Worm (Caenorhabditis elegans) whole organism, L1 larva: ENCODE measurements around the gene dop-6.

Experiments
- C16A3.4 ChIP-seq: fragments of 150-350 bp; optimal IDR thresholded peaks from 2 replicates; lab custom pipeline; 2014; ENCODE audit warnings: missing biosample characterization, missing genetic modification characterization
- F16B12.6 ChIP-seq: fragments of 150-350 bp; optimal IDR thresholded peaks from 2 replicates; lab custom pipeline; 2014; ENCODE audit warnings: missing biosample characterization, missing genetic modification characterization
- Y116A8C.19 ChIP-seq: sonication (generic microtip); optimal IDR thresholded peaks from 2 replicates; lab custom pipeline; 2016; ENCODE audit warnings: missing compliant biosample characterization, missing genetic modification characterization, borderline replicate concordance
- alr-1 ChIP-seq: fragments of 200-800 bp; sonication (Bioruptor generic); optimal IDR thresholded peaks from 2 replicates; lab custom pipeline; 2018; ENCODE audit warnings: borderline replicate concordance, mild to moderate bottlenecking, missing genetic modification characterization, missing compliant biosample characterization
- ceh-82 ChIP-seq, 3 experiments: fragments of 150-350 bp in 1 of 3; sonication (generic microtip) in 2 of 3; optimal IDR thresholded peaks; 2 replicates each; lab custom pipeline; 2014 to 2017; ENCODE audit warnings: missing biosample characterization in 3 of 3, missing genetic modification characterization in 3 of 3
- ceh-88 ChIP-seq: fragments of 200-800 bp; sonication (Bioruptor generic); IDR thresholded peaks from 2 replicates; pipeline ENCODE4 v1.3.6; 2022; ENCODE audit warnings: missing genetic modification characterization, missing compliant biosample characterization
- ceh-90 ChIP-seq: sonication (generic microtip); optimal IDR thresholded peaks from 2 replicates; lab custom pipeline; 2016; ENCODE audit warnings: missing genetic modification characterization, missing compliant biosample characterization
- dsc-1 ChIP-seq: sonication (generic microtip); optimal IDR thresholded peaks from 2 replicates; lab custom pipeline; 2016; ENCODE audit warnings: mild to moderate bottlenecking, missing genetic modification characterization, missing compliant biosample characterization
- efl-1 ChIP-seq, 4 experiments: fragments of 150-350 bp; optimal IDR thresholded peaks in 3 of 4; peaks in 1 of 4; 1 replicate in 1 of 4; 2 replicates in 3 of 4; lab custom pipeline; 2014; ENCODE audit warnings: missing biosample characterization in 2 of 4, missing genetic modification characterization in 2 of 4, missing genetic modification reagents in 2 of 4
- efl-3 ChIP-seq: fragments of 200-800 bp; sonication (Bioruptor generic); optimal IDR thresholded peaks from 2 replicates; lab custom pipeline; 2018; ENCODE audit warnings: mild to moderate bottlenecking, missing genetic modification characterization, missing compliant biosample characterization
- egl-27 ChIP-seq, 2 experiments: fragments of 150-350 bp in 1 of 2; sonication (generic microtip); optimal IDR thresholded peaks; 3 replicates each; lab custom pipeline; 2017 to 2018; ENCODE audit warnings: missing biosample characterization in 2 of 2, missing genetic modification characterization in 2 of 2, missing genetic modification reagents in 2 of 2
- elt-2 ChIP-seq: sonication (generic microtip); optimal IDR thresholded peaks from 2 replicates; lab custom pipeline; 2016; ENCODE audit warnings: missing genetic modification characterization, mild to moderate bottlenecking, inconsistent platforms, missing compliant biosample characterization, missing genetic modification reagents
- elt-3 ChIP-seq, 6 experiments: fragments of 150-350 bp in 1 of 6; sonication (generic microtip); optimal IDR thresholded peaks; 2 replicates each; lab custom pipeline; 2017 to 2018; ENCODE audit warnings: missing biosample characterization in 6 of 6, missing genetic modification characterization in 6 of 6, inconsistent platforms in 1 of 6
- ets-5 ChIP-seq: fragments of 200-800 bp; sonication (Bioruptor generic); IDR thresholded peaks from 2 replicates; pipeline ENCODE4 v1.3.6; 2022; ENCODE audit warnings: missing genetic modification characterization, missing compliant biosample characterization
- fkh-4 ChIP-seq: sonication (generic microtip); optimal IDR thresholded peaks from 2 replicates; lab custom pipeline; 2016; ENCODE audit warnings: missing compliant biosample characterization, missing genetic modification characterization, borderline replicate concordance
- grh-1 ChIP-seq: fragments of 200-800 bp; sonication (Bioruptor generic); IDR thresholded peaks from 2 replicates; pipeline ENCODE4 v1.3.6; 2022; ENCODE audit warnings: missing genetic modification reagents, missing genetic modification characterization, missing compliant biosample characterization
- hlh-17 ChIP-seq: fragments of 200-800 bp; sonication (Bioruptor generic); optimal IDR thresholded peaks from 2 replicates; lab custom pipeline; 2018; ENCODE audit warnings: missing genetic modification characterization, mild to moderate bottlenecking, missing compliant biosample characterization, moderate library complexity, borderline replicate concordance
- isw-1 ChIP-seq: fragments of 200-800 bp; sonication (Bioruptor generic); IDR thresholded peaks from 2 replicates; pipeline ENCODE4 v1.3.6; 2022; ENCODE audit warnings: missing genetic modification characterization, missing compliant biosample characterization
- jun-1 ChIP-seq: fragments of 150-350 bp; optimal IDR thresholded peaks from 2 replicates; lab custom pipeline; 2014; ENCODE audit warnings: missing biosample characterization, missing genetic modification reagents, missing genetic modification characterization
- lin-13 ChIP-seq: fragments of 150-350 bp; optimal IDR thresholded peaks from 2 replicates; lab custom pipeline; 2014; ENCODE audit warnings: missing biosample characterization, missing genetic modification reagents, missing genetic modification characterization
- lin-39 ChIP-seq: fragments of 150-350 bp; optimal IDR thresholded peaks from 2 replicates; lab custom pipeline; 2014; ENCODE audit warnings: missing biosample characterization, missing genetic modification reagents, missing genetic modification characterization
- mab-9 ChIP-seq: fragments of 200-800 bp; sonication (Bioruptor generic); IDR thresholded peaks from 2 replicates; pipeline ENCODE4 v1.3.6; 2022; ENCODE audit warnings: missing genetic modification reagents, missing genetic modification characterization, missing compliant biosample characterization
- mef-2 ChIP-seq: fragments of 150-350 bp; optimal IDR thresholded peaks from 2 replicates; lab custom pipeline; 2014; ENCODE audit warnings: missing biosample characterization, missing genetic modification characterization
- nhr-237 ChIP-seq: fragments of 150-350 bp; optimal IDR thresholded peaks from 2 replicates; lab custom pipeline; 2014; ENCODE audit warnings: missing biosample characterization, missing genetic modification characterization
- nhr-28 ChIP-seq: fragments of 150-350 bp; optimal IDR thresholded peaks from 2 replicates; lab custom pipeline; 2014; ENCODE audit warnings: missing biosample characterization, missing genetic modification characterization
- nhr-71 ChIP-seq: sonication (generic microtip); optimal IDR thresholded peaks from 2 replicates; lab custom pipeline; 2016; ENCODE audit warnings: mild to moderate bottlenecking, missing genetic modification characterization, moderate library complexity, missing compliant biosample characterization
- nhr-84 ChIP-seq: sonication (generic microtip); optimal IDR thresholded peaks from 2 replicates; lab custom pipeline; 2017; ENCODE audit warnings: missing biosample characterization, missing genetic modification characterization
- pag-3 ChIP-seq: sonication (generic microtip); optimal IDR thresholded peaks from 2 replicates; lab custom pipeline; 2017; ENCODE audit warnings: missing genetic modification characterization, mild to moderate bottlenecking, missing compliant biosample characterization, antibody characterized with exemption, borderline replicate concordance; ENCODE audit not compliant: insufficient read depth
- rnt-1 ChIP-seq: sonication (generic microtip); optimal IDR thresholded peaks from 2 replicates; lab custom pipeline; 2016; ENCODE audit warnings: mild to moderate bottlenecking, missing genetic modification characterization, moderate library complexity, missing compliant biosample characterization
- skn-1 ChIP-seq: fragments of 150-350 bp; optimal IDR thresholded peaks from 2 replicates; lab custom pipeline; 2014; ENCODE audit warnings: missing biosample characterization, missing genetic modification characterization
- snu-23 ChIP-seq: sonication (generic microtip); optimal IDR thresholded peaks from 2 replicates; lab custom pipeline; 2016; ENCODE audit warnings: missing genetic modification characterization, missing compliant biosample characterization
- sptf-1 ChIP-seq: fragments of 150-350 bp; optimal IDR thresholded peaks from 2 replicates; lab custom pipeline; 2014; ENCODE audit warnings: missing biosample characterization, missing genetic modification characterization
- sup-37 ChIP-seq: fragments of 200-800 bp; sonication (Bioruptor generic); optimal IDR thresholded peaks from 2 replicates; lab custom pipeline; 2018; ENCODE audit warnings: mild to moderate bottlenecking, missing genetic modification characterization, missing compliant biosample characterization
- unc-130 ChIP-seq: fragments of 150-350 bp; optimal IDR thresholded peaks from 2 replicates; lab custom pipeline; 2017; ENCODE audit warnings: missing biosample characterization, missing genetic modification characterization, inconsistent platforms
- unc-30 ChIP-seq: sonication (generic microtip); optimal IDR thresholded peaks from 2 replicates; lab custom pipeline; 2017; ENCODE audit warnings: missing biosample characterization, missing genetic modification characterization
- unc-98 ChIP-seq: fragments of 200-800 bp; sonication (Bioruptor generic); IDR thresholded peaks from 2 replicates; pipeline ENCODE4 v1.3.6; 2022; ENCODE audit warnings: missing genetic modification characterization, missing compliant biosample characterization
- vab-15 ChIP-seq: sonication (generic microtip); optimal IDR thresholded peaks from 2 replicates; lab custom pipeline; 2017; ENCODE audit warnings: missing genotype, mild to moderate bottlenecking, missing genetic modification characterization, missing compliant biosample characterization
- zag-1 ChIP-seq: fragments of 150-350 bp; optimal IDR thresholded peaks from 2 replicates; lab custom pipeline; 2014; ENCODE audit warnings: missing biosample characterization, missing genetic modification characterization
- ztf-4 ChIP-seq: fragments of 150-350 bp; optimal IDR thresholded peaks from 2 replicates; lab custom pipeline; 2014; ENCODE audit warnings: missing biosample characterization, missing genetic modification characterization

dop-6 gene

ce11 chrX:4350198-4350597 lies 29.5 kb downstream of the dop-6 start, which contains the start of gene F14H12.2:
Gene F14H12.2 (plus strand): TSS chrX:4350498.
- no peak for TF ChIP-seq zag-1 (tag; lab: Kevin White, UChicago)
- no peak for TF ChIP-seq isw-1 (GFP tag; lab: Robert Waterston, UW)
- no peak for TF ChIP-seq hlh-17
- TF ChIP-seq skn-1 (tag; lab: Kevin White, UChicago): no peak
- TF ChIP-seq unc-130 (tag; lab: Kevin White, UChicago): no peak
- no peak for TF ChIP-seq nhr-28 (tag; lab: Kevin White, UChicago)
- no peak for TF ChIP-seq ceh-82 (tag; optimal IDR thresholded peaks at IDR 0.05; lab: Kevin White, UChicago)
- TF ChIP-seq nhr-237 (tag; lab: Kevin White, UChicago): no peak
- no peak for TF ChIP-seq grh-1
- no peak for TF ChIP-seq nhr-71 (tag; lab: Kevin White, UChicago)
- TF ChIP-seq unc-98 (GFP tag; lab: Robert Waterston, UW): no peak
- no peak for TF ChIP-seq rnt-1 (tag; lab: Kevin White, UChicago)
- TF ChIP-seq sup-37 (GFP tag; lab: Kevin White, UChicago): no peak
- TF ChIP-seq mab-9 (GFP tag; lab: Robert Waterston, UW): no peak
- TF ChIP-seq, all 84 proteins: peak for 0

DNA sequence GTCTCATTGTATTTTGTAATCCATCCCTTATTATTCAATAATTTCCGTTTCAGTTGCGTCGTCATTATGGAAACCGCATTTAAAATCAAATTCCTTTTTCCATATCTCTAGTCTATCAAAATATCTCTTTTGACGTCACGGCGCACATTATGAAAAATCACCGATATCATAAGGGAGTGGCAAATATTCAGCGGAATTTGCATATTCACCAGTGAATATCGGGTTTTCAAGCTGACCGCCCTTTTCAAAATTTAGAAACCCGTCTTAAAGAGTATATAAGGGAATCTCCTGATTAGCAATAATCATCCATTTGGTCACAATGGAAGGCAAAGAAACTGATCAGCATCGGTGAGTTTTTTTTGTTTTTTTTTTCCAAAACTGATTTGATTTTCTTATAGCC lies 32.7 kb downstream of the dop-6 start, which contains the start of gene col-165:
Gene col-165, plus strand, starts transcription at position 301 of the 400 bp plus-strand sequence.
- no peak for TF ChIP-seq mef-2
- TF ChIP-seq ets-5 (GFP tag; lab: Robert Waterston, UW): no peak
- TF ChIP-seq efl-1 (optimal IDR thresholded peaks at IDR 0.05; lab: Kevin White, UChicago): no peak
- TF ChIP-seq efl-1 (GFP tag; optimal IDR thresholded peaks at IDR 0.05 in 1 of 2; lab: Kevin White, UChicago): no peak
- TF ChIP-seq ceh-90 (tag; lab: Kevin White, UChicago): no peak
- no peak for TF ChIP-seq Y116A8C.19
- TF ChIP-seq vab-15: no peak
- TF ChIP-seq fkh-4 (tag; lab: Kevin White, UChicago): no peak
- no peak for TF ChIP-seq ceh-88 (GFP tag; lab: Robert Waterston, UW)
- no peak for TF ChIP-seq F16B12.6 (tag; lab: Kevin White, UChicago)
- no peak for TF ChIP-seq efl-3 (GFP tag; lab: Kevin White, UChicago)
- TF ChIP-seq dsc-1: no peak

ce11 chrX:4357467-4357866 lies 36.8 kb downstream of the dop-6 start, which contains the start of gene F14H12.6:
Gene F14H12.6 (minus strand): TSS chrX:4357567.
- TF ChIP-seq elt-2 (tag; lab: Kevin White, UChicago): no peak
- TF ChIP-seq unc-30 (tag; lab: Kevin White, UChicago): no peak
- no peak for TF ChIP-seq sptf-1 (tag; lab: Kevin White, UChicago)
- no peak for TF ChIP-seq alr-1 (tag; lab: Kevin White, UChicago)
- TF ChIP-seq unc-98 (GFP tag; lab: Robert Waterston, UW): no peak
- no peak for TF ChIP-seq C16A3.4 (tag; lab: Kevin White, UChicago)
- no peak for TF ChIP-seq lin-13 (GFP tag; lab: Kevin White, UChicago)
- TF ChIP-seq pag-3: no peak

DNA sequence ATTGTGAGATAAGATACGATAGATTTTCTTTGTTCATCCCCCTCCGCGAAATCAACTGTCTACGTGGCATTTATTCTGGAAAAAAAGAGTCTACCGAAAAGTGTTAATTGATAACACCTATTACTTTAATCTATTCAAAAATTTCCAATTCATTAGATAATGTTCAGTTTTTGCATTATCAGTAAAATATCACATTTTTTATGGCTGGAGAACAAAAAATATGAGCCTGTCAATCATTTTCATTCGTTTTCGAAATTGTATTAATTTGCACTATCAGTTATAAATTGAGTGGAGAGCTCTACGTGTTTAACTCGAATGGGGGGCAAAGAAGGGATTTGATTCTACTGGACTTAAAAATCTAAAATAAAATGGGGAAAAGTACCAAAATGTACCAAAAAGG lies 38.4 kb downstream of the dop-6 start:
- TF ChIP-seq snu-23 (GFP tag; lab: Kevin White, UChicago): no peak
- TF ChIP-seq elt-3 (tag; optimal IDR thresholded peaks at IDR 0.05; lab: Kevin White, UChicago): no peak
- TF ChIP-seq unc-30 (tag; lab: Kevin White, UChicago): no peak
- no peak for TF ChIP-seq fkh-4 (tag; lab: Kevin White, UChicago)
- no peak for TF ChIP-seq egl-27 (tag; optimal IDR thresholded peaks at IDR 0.05; lab: Kevin White, UChicago)
- no peak for TF ChIP-seq jun-1 (tag; lab: Kevin White, UChicago)
- no peak for TF ChIP-seq skn-1 (tag; lab: Kevin White, UChicago)
- TF ChIP-seq nhr-28 (tag; lab: Kevin White, UChicago): no peak
- TF ChIP-seq hlh-17: no peak
- no peak for TF ChIP-seq lin-39
- no peak for TF ChIP-seq ztf-4 (tag; lab: Kevin White, UChicago)
- no peak for TF ChIP-seq nhr-84 (tag; lab: Kevin White, UChicago)
